Fruit fly (Drosophila melanogaster) whole organism, embryonic: ENCODE results near the gene BomT3.

Experiments
- Atf6 ChIP-seq: fragments of 200-800 bp; sonication (Bioruptor generic); IDR thresholded peaks from 2 replicates; pipeline ENCODE4 v1.3.6; 2022; ENCODE audit warnings: missing biosample characterization, missing genetic modification characterization
- CG10267 ChIP-seq: fragments of 200-800 bp; sonication (Bioruptor generic); optimal IDR thresholded peaks from 2 replicates; lab custom pipeline; 2018; ENCODE audit warnings: missing biosample characterization, mild to moderate bottlenecking, missing genetic modification characterization, moderate library complexity
- CG10462 ChIP-seq: fragments of 200-800 bp; sonication (Bioruptor generic); optimal IDR thresholded peaks from 2 replicates; lab custom pipeline; 2016; ENCODE audit warnings: missing biosample characterization, missing genetic modification characterization
- CG11093 ChIP-seq: fragments of 200-800 bp; sonication (Bioruptor generic); IDR thresholded peaks from 3 replicates; pipeline ENCODE4 v1.3.6; 2022; ENCODE audit warnings: missing biosample characterization, missing genetic modification characterization
- CG11723 ChIP-seq: fragments of 200-800 bp; sonication (Bioruptor generic); optimal IDR thresholded peaks from 2 replicates; lab custom pipeline; 2017; ENCODE audit warnings: missing biosample characterization, mild to moderate bottlenecking, missing genetic modification characterization
- CG12071 ChIP-seq: fragments of 200-800 bp; sonication (Bioruptor generic); optimal IDR thresholded peaks from 3 replicates; lab custom pipeline; 2018; ENCODE audit warnings: missing biosample characterization, mild to moderate bottlenecking, missing genetic modification characterization
- CG12104 ChIP-seq: fragments of 200-800 bp; sonication (Bioruptor generic); optimal IDR thresholded peaks from 3 replicates; lab custom pipeline; 2016; ENCODE audit warnings: missing biosample characterization, missing genetic modification characterization
- CG14965 ChIP-seq: fragments of 200-800 bp; sonication (Bioruptor generic); optimal IDR thresholded peaks from 2 replicates; lab custom pipeline; 2016; ENCODE audit warnings: missing biosample characterization, missing genetic modification characterization, borderline replicate concordance
- CG15514 ChIP-seq: fragments of 200-800 bp; sonication (Bioruptor generic); optimal IDR thresholded peaks from 3 replicates; lab custom pipeline; 2017; ENCODE audit warnings: missing biosample characterization, missing genetic modification characterization, mild to moderate bottlenecking, moderate library complexity, missing genetic modification reagents
- CG16815 ChIP-seq: fragments of 200-800 bp; sonication (Bioruptor generic); optimal IDR thresholded peaks from 3 replicates; lab custom pipeline; 2017; ENCODE audit warnings: missing biosample characterization, mild to moderate bottlenecking, missing genetic modification characterization
- CG17361 ChIP-seq: fragments of 200-800 bp; sonication (Bioruptor generic); IDR thresholded peaks from 3 replicates; pipeline ENCODE4 v1.3.6; 2022; ENCODE audit warnings: missing biosample characterization, missing genetic modification characterization
- CG17568 ChIP-seq: fragments of 200-800 bp; sonication (Bioruptor generic); optimal IDR thresholded peaks from 2 replicates; lab custom pipeline; 2018; ENCODE audit warnings: missing biosample characterization, mild to moderate bottlenecking, missing genetic modification characterization, moderate library complexity
- CG17802 ChIP-seq: fragments of 200-800 bp; sonication (Bioruptor generic); optimal IDR thresholded peaks from 2 replicates; lab custom pipeline; 2018; ENCODE audit warnings: missing biosample characterization, mild to moderate bottlenecking, missing genetic modification characterization, moderate library complexity
- CG17829 ChIP-seq: fragments of 200-800 bp; optimal IDR thresholded peaks from 2 replicates; lab custom pipeline; 2019; ENCODE audit warnings: missing biosample characterization, mild to moderate bottlenecking, missing genetic modification characterization, moderate library complexity
- CG18599 ChIP-seq: fragments of 200-800 bp; sonication (Bioruptor generic); optimal IDR thresholded peaks from 3 replicates; lab custom pipeline; 2017; ENCODE audit warnings: missing biosample characterization, missing genetic modification characterization, mild to moderate bottlenecking, moderate library complexity, missing genetic modification reagents
- CG32772 ChIP-seq: fragments of 200-800 bp; sonication (Bioruptor generic); IDR thresholded peaks from 2 replicates; pipeline ENCODE4 v1.3.6; 2022; ENCODE audit warnings: missing biosample characterization, missing genetic modification characterization
- CG34376 ChIP-seq: fragments of 200-800 bp; sonication (Bioruptor generic); optimal IDR thresholded peaks from 2 replicates; lab custom pipeline; 2018; ENCODE audit warnings: missing biosample characterization, mild to moderate bottlenecking, missing genetic modification characterization
- CG3726 ChIP-seq: fragments of 200-800 bp; sonication (Bioruptor generic); IDR thresholded peaks from 3 replicates; pipeline ENCODE4, ENCODE4 v1.3.6; 2022; ENCODE audit warnings: missing biosample characterization, missing genetic modification characterization
- CG3838 ChIP-seq: fragments of 200-800 bp; sonication (Bioruptor generic); optimal IDR thresholded peaks from 3 replicates; lab custom pipeline; 2016; ENCODE audit warnings: missing biosample characterization, missing genetic modification characterization
- CG4328 ChIP-seq: fragments of 200-800 bp; sonication (Bioruptor generic); optimal IDR thresholded peaks from 3 replicates; lab custom pipeline; 2017; ENCODE audit warnings: missing biosample characterization, missing genetic modification reagents, missing genetic modification characterization
- CG4424 ChIP-seq: fragments of 200-800 bp; sonication (Bioruptor generic); optimal IDR thresholded peaks from 3 replicates; lab custom pipeline; 2016; ENCODE audit warnings: missing biosample characterization, missing genetic modification characterization
- CG4730 ChIP-seq: fragments of 200-800 bp; sonication (Bioruptor generic); IDR thresholded peaks from 2 replicates; pipeline ENCODE4 v1.3.6; 2022; ENCODE audit warnings: missing biosample characterization, missing genetic modification characterization
- CG4854 ChIP-seq: fragments of 200-800 bp; sonication (Bioruptor generic); optimal IDR thresholded peaks from 2 replicates; lab custom pipeline; 2016; ENCODE audit warnings: missing biosample characterization, missing genetic modification characterization, inconsistent platforms
- CG5953 ChIP-seq: fragments of 200-800 bp; sonication (Bioruptor generic); IDR thresholded peaks from 2 replicates; pipeline ENCODE4 v1.3.6; 2022; ENCODE audit warnings: missing biosample characterization, missing genetic modification characterization
- CG6254 ChIP-seq: fragments of 200-800 bp; sonication (Bioruptor generic); optimal IDR thresholded peaks from 3 replicates; lab custom pipeline; 2017; ENCODE audit warnings: mild to moderate bottlenecking, missing biosample characterization, missing genetic modification reagents, missing genetic modification characterization
- CG6689 ChIP-seq: fragments of 200-800 bp; sonication (Bioruptor generic); IDR thresholded peaks from 2 replicates; pipeline ENCODE4 v1.3.6; 2022; ENCODE audit warnings: missing biosample characterization, missing genetic modification characterization
- CG7556 ChIP-seq: fragments of 200-800 bp; sonication (Bioruptor generic); optimal IDR thresholded peaks from 2 replicates; lab custom pipeline; 2017; ENCODE audit warnings: missing biosample characterization, mild to moderate bottlenecking, missing genetic modification characterization
- CG9797 ChIP-seq: fragments of 200-800 bp; sonication (Bioruptor generic); optimal IDR thresholded peaks from 3 replicates; lab custom pipeline; 2018; ENCODE audit warnings: missing biosample characterization, mild to moderate bottlenecking, missing genetic modification characterization
- Camta ChIP-seq: fragments of 200-800 bp; sonication (Bioruptor generic); optimal IDR thresholded peaks from 2 replicates; lab custom pipeline; 2016; ENCODE audit warnings: missing biosample characterization, missing genetic modification characterization
- Doc2 ChIP-seq: fragments of 200-800 bp; sonication (Bioruptor generic); IDR thresholded peaks from 2 replicates; pipeline ENCODE4 v1.3.6; 2022; ENCODE audit warnings: missing biosample characterization, missing genetic modification characterization
- Hr3 ChIP-seq: fragments of 200-800 bp; sonication (Bioruptor generic); optimal IDR thresholded peaks from 3 replicates; lab custom pipeline; 2016; ENCODE audit warnings: missing biosample characterization, missing genetic modification characterization
- Meics ChIP-seq: fragments of 200-800 bp; sonication (Bioruptor generic); optimal IDR thresholded peaks from 2 replicates; lab custom pipeline; 2017; ENCODE audit warnings: missing biosample characterization, mild to moderate bottlenecking, missing genetic modification characterization
- NFAT ChIP-seq: fragments of 200-800 bp; sonication (Bioruptor generic); IDR thresholded peaks from 2 replicates; pipeline ENCODE4 v1.3.6; 2022; ENCODE audit warnings: missing biosample characterization, missing genetic modification characterization
- Neu2 ChIP-seq: fragments of 200-800 bp; sonication (Bioruptor generic); optimal IDR thresholded peaks from 3 replicates; lab custom pipeline; 2016; ENCODE audit warnings: missing biosample characterization, missing genetic modification characterization, borderline replicate concordance
- PHDP ChIP-seq: fragments of 200-800 bp; sonication (Bioruptor generic); optimal IDR thresholded peaks from 3 replicates; lab custom pipeline; 2018; ENCODE audit warnings: missing biosample characterization, mild to moderate bottlenecking, missing genetic modification characterization, moderate library complexity
- Stat92E ChIP-seq, 3 experiments: fragments of >200 bp in 2 of 3; fragments of 200-800 bp in 1 of 3; sonication (Bioruptor generic) in 1 of 3; optimal IDR thresholded peaks; 2 replicates each; lab custom pipeline; 2017 to 2019; ENCODE audit warnings: missing biosample characterization in 3 of 3, missing genetic modification characterization in 3 of 3, mild to moderate bottlenecking in 1 of 3, moderate library complexity in 1 of 3
- ara ChIP-seq: fragments of 200-800 bp; sonication (Bioruptor generic); IDR thresholded peaks from 2 replicates; pipeline ENCODE4 v1.3.6; 2022; ENCODE audit warnings: missing biosample characterization, missing genetic modification characterization
- ci ChIP-seq: fragments of 200-800 bp; sonication (Bioruptor generic); IDR thresholded peaks from 3 replicates; pipeline ENCODE4 v1.3.6; 2022; ENCODE audit warnings: missing biosample characterization, missing genetic modification characterization
- dati ChIP-seq: fragments of 200-800 bp; sonication (Bioruptor generic); IDR thresholded peaks from 2 replicates; pipeline ENCODE4 v1.3.6; 2022; ENCODE audit warnings: missing biosample characterization, missing genetic modification characterization
- ems ChIP-seq: fragments of 200-800 bp; sonication (Bioruptor generic); optimal IDR thresholded peaks from 3 replicates; lab custom pipeline; 2016; ENCODE audit warnings: missing biosample characterization, missing genetic modification characterization
- ewg ChIP-seq: fragments of 200-800 bp; sonication (Bioruptor generic); optimal IDR thresholded peaks from 3 replicates; lab custom pipeline; 2017; ENCODE audit warnings: mild to moderate bottlenecking, missing biosample characterization, missing genetic modification reagents, missing genetic modification characterization
- hkb ChIP-seq, 2 experiments: fragments of 200-800 bp in 1 of 2; fragments of >200 bp in 1 of 2; sonication (Bioruptor generic) in 1 of 2; IDR thresholded peaks in 1 of 2; optimal IDR thresholded peaks in 1 of 2; 2 replicates each; pipeline versions ENCODE4 v1.3.6 to Lab custom; 2017 to 2022; ENCODE audit warnings: missing biosample characterization in 1 of 2, missing genetic modification characterization in 1 of 2
- lab ChIP-seq: fragments of 200-800 bp; sonication (Bioruptor generic); optimal IDR thresholded peaks from 3 replicates; lab custom pipeline; 2017; ENCODE audit warnings: missing biosample characterization, missing genetic modification characterization, mild to moderate bottlenecking, moderate library complexity, missing genetic modification reagents
- lmd ChIP-seq: fragments of 200-800 bp; sonication (Bioruptor generic); IDR thresholded peaks from 2 replicates; pipeline ENCODE4 v1.3.6; 2022; ENCODE audit warnings: missing biosample characterization, missing genetic modification characterization
- mld ChIP-seq: fragments of 200-800 bp; sonication (Bioruptor generic); IDR thresholded peaks from 3 replicates; pipeline ENCODE4 v1.3.6; 2022; ENCODE audit warnings: missing biosample characterization, missing genetic modification characterization; ENCODE audit not compliant: partially characterized antibody
- onecut ChIP-seq: fragments of 200-800 bp; sonication (Bioruptor generic); IDR thresholded peaks from 2 replicates; pipeline ENCODE4 v1.3.6; 2022; ENCODE audit warnings: missing biosample characterization, missing genetic modification characterization
- repo ChIP-seq: fragments of 200-800 bp; sonication (Bioruptor generic); optimal IDR thresholded peaks from 2 replicates; lab custom pipeline; 2016; ENCODE audit warnings: missing biosample characterization, missing genetic modification characterization
- sens ChIP-seq: fragments of 200-800 bp; sonication (Bioruptor generic); peaks from one replicate; lab custom pipeline; 2016; ENCODE audit warnings: missing biosample characterization, missing genetic modification characterization
- tna ChIP-seq: fragments of 200-800 bp; sonication (Bioruptor generic); IDR thresholded peaks from 2 replicates; pipeline ENCODE4 v1.3.6; 2022; ENCODE audit warnings: missing biosample characterization, missing genetic modification characterization; ENCODE audit not compliant: partially characterized antibody
- trh ChIP-seq: fragments of 200-800 bp; sonication (Bioruptor generic); optimal IDR thresholded peaks from 2 replicates; lab custom pipeline; 2016; ENCODE audit warnings: missing biosample characterization, missing genetic modification characterization
- zen2 ChIP-seq: fragments of 200-800 bp; sonication (Bioruptor generic); IDR thresholded peaks from 3 replicates; pipeline ENCODE4 v1.3.6; 2022; ENCODE audit warnings: missing biosample characterization, missing genetic modification characterization; ENCODE audit not compliant: partially characterized antibody

Gene BomT3

dm6 chr3R:22035552-22035951 lies 50.6 kb downstream of the BomT3 start (continued):
- TF ChIP-seq CG4424 = no peak
- no peak for TF ChIP-seq CG7556 (GFP tag; lab: Kevin White, UChicago)
- TF ChIP-seq dati = no peak
- TF ChIP-seq CG18599 (GFP tag; lab: Kevin White, UChicago) = no peak
- no peak for TF ChIP-seq CG16815 (GFP tag; lab: Kevin White, UChicago)
- TF ChIP-seq CG12071 (GFP tag; lab: Kevin White, UChicago) = no peak
- TF ChIP-seq CG15514 (GFP tag; lab: Kevin White, UChicago) = peak; percentile 4
- TF ChIP-seq CG10267 = peak; percentile 2
- TF ChIP-seq CG4730 = no peak
- TF ChIP-seq ems = no peak
- TF ChIP-seq CG6254 = no peak
- TF ChIP-seq Stat92E (GFP tag; optimal IDR thresholded peaks at IDR 0.05; lab: Kevin White, UChicago) = no peak
- TF ChIP-seq sens = peak; percentile 65
- peak; percentile 71 for TF ChIP-seq tna (GFP tag; lab: Robert Waterston, UW)
- no peak for TF ChIP-seq CG3838 (GFP tag; lab: Kevin White, UChicago)
- TF ChIP-seq CG17568 (GFP tag; lab: Kevin White, UChicago) = no peak
- no peak for TF ChIP-seq CG5953 (GFP tag; lab: Robert Waterston, UW)
- TF ChIP-seq CG34376 (GFP tag; lab: Kevin White, UChicago) = no peak
- TF ChIP-seq CG17802 (tag; lab: Kevin White, UChicago) = no peak
- TF ChIP-seq CG4854 (GFP tag; lab: Kevin White, UChicago) = no peak
- no peak for TF ChIP-seq ara (GFP tag; lab: Robert Waterston, UW)
- no peak for TF ChIP-seq repo (GFP tag; lab: Kevin White, UChicago)
- TF ChIP-seq ci (GFP tag; lab: Robert Waterston, UW) = no peak
- TF ChIP-seq CG11093 (GFP tag; lab: Robert Waterston, UW) = no peak
- no peak for TF ChIP-seq CG6689 (GFP tag; lab: Robert Waterston, UW)
- TF ChIP-seq CG17829 (tag; lab: Kevin White, UChicago) = peak; percentile 13
- TF ChIP-seq lab (GFP tag; lab: Kevin White, UChicago) = no peak
- TF ChIP-seq CG14965 = no peak
- no peak for TF ChIP-seq trh (GFP tag; lab: Kevin White, UChicago)
- no peak for TF ChIP-seq CG3726 (GFP tag; lab: Robert Waterston, UW)
- peak; percentile 23 for TF ChIP-seq CG9797 (GFP tag; lab: Kevin White, UChicago)
- no peak for TF ChIP-seq hkb (optimal IDR thresholded peaks at IDR 0.05; lab: Kevin White, UChicago)
- no peak for TF ChIP-seq hkb (GFP tag; IDR thresholded peaks at IDR 0.05; lab: Robert Waterston, UW)
- no peak for TF ChIP-seq CG12104 (GFP tag; lab: Kevin White, UChicago)
- peak; percentile 20; the same call in 1 of the 2 replicates for TF ChIP-seq onecut (GFP tag; lab: Robert Waterston, UW)
- no peak for TF ChIP-seq ewg
- no peak for TF ChIP-seq Camta (GFP tag; lab: Kevin White, UChicago)
- no peak for TF ChIP-seq CG4328 (GFP tag; lab: Kevin White, UChicago)
- peak; percentile 86 for TF ChIP-seq mld (GFP tag; lab: Robert Waterston, UW)
- no peak for TF ChIP-seq lmd
- TF ChIP-seq PHDP (tag; lab: Kevin White, UChicago) = no peak
- TF ChIP-seq zen2 (GFP tag; lab: Robert Waterston, UW) = peak; percentile 81
- TF ChIP-seq Doc2 = no peak
- TF ChIP-seq CG17361 = no peak
- no peak for TF ChIP-seq Meics
- TF ChIP-seq CG10462 (GFP tag; lab: Kevin White, UChicago) = no peak
- no peak for TF ChIP-seq CG32772 (GFP tag; lab: Robert Waterston, UW)
- no peak for TF ChIP-seq Hr3 (GFP tag; lab: Kevin White, UChicago)
- no peak for TF ChIP-seq Neu2 (GFP tag; lab: Kevin White, UChicago)
- no peak for TF ChIP-seq NFAT (GFP tag; lab: Robert Waterston, UW)
- TF ChIP-seq Atf6 (GFP tag; lab: Robert Waterston, UW) = no peak
- TF ChIP-seq CG11723 = no peak
